Fruit fly (Drosophila melanogaster): ENCODE data around the gene CG9426.

The CG9426 gene

dm6 chr2L:13191052-13191678 is 28.6 kb downstream of the CG9426 start:
- no peak for TF ChIP-seq CG8159 (tag; optimal IDR thresholded peaks at IDR 0.05)

dm6 chr2L:13190534-13190933 is 29.2 kb downstream of the CG9426 start:
- peak; percentile 91 for TF ChIP-seq EcR (GFP tag; optimal IDR thresholded peaks at IDR 0.05)
- no peak for TF ChIP-seq fd96Ca (GFP tag; IDR thresholded peaks at IDR 0.05)
- TF ChIP-seq CG13204 (GFP tag; optimal IDR thresholded peaks at IDR 0.05), result no peak
- TF ChIP-seq rn (GFP tag; IDR thresholded peaks at IDR 0.05), result no peak
- no peak for TF ChIP-seq CG14655 (GFP tag; optimal IDR thresholded peaks at IDR 0.05)

dm6 chr2L:13183150-13183549 is 36.6 kb downstream of the CG9426 start, which contains the start of gene Rsph1:
Gene Rsph1, plus strand, starts transcription at chr2L:13183450.
- TF ChIP-seq CG32121 (GFP tag; IDR thresholded peaks at IDR 0.05) (no peak), Ets98B (GFP tag; IDR thresholded peaks at IDR 0.05) (no peak), CG8159 (tag; optimal IDR thresholded peaks at IDR 0.05) (no peak), CG17806 (tag; optimal IDR thresholded peaks at IDR 0.05) (no peak), Pif1A (GFP tag; optimal IDR thresholded peaks at IDR 0.05) (no peak), EcR (GFP tag; optimal IDR thresholded peaks at IDR 0.05) (no peak), CG9948 (tag; optimal IDR thresholded peaks at IDR 0.05) (no peak), Pif1B (GFP tag; optimal IDR thresholded peaks at IDR 0.05) (no peak), rn (GFP tag; IDR thresholded peaks at IDR 0.05) (no peak), CG12605 (GFP tag; IDR thresholded peaks at IDR 0.05) (no peak), Snoo (tag; optimal IDR thresholded peaks at IDR 0.05) (no peak), CG10348 (GFP tag; IDR thresholded peaks at IDR 0.05) (no peak), CG15710 (tag; optimal IDR thresholded peaks at IDR 0.05) (no peak), CG8301 (tag; optimal IDR thresholded peaks at IDR 0.05) (no peak), CG4496 (GFP tag; IDR thresholded peaks at IDR 0.05) (no peak), CG13204 (GFP tag; optimal IDR thresholded peaks at IDR 0.05) (no peak), CG34367 (tag; optimal IDR thresholded peaks at IDR 0.05) (no peak), CG14655 (GFP tag; optimal IDR thresholded peaks at IDR 0.05) (no peak)

- TF ChIP-seq CG4496 (GFP tag; IDR thresholded peaks at IDR 0.05) (no peak), CG12605 (GFP tag; IDR thresholded peaks at IDR 0.05) (no peak), Ets98B (GFP tag; IDR thresholded peaks at IDR 0.05) (no peak), Pif1B (GFP tag; optimal IDR thresholded peaks at IDR 0.05) (no peak), CG9948 (tag; optimal IDR thresholded peaks at IDR 0.05) (no peak)
These were observed 37.3 kb downstream of the CG9426 start, which contains the start of gene Mgat3 for dm6 chr2L:13182415-13182814. Gene Mgat3, minus strand, starts transcription at chr2L:13182596.

- TF ChIP-seq CG34367 (tag; optimal IDR thresholded peaks at IDR 0.05), result no peak
- TF ChIP-seq CG8159 (tag; optimal IDR thresholded peaks at IDR 0.05), result no peak
- no peak for TF ChIP-seq Ets98B (GFP tag; IDR thresholded peaks at IDR 0.05)
- no peak for TF ChIP-seq EcR (GFP tag; optimal IDR thresholded peaks at IDR 0.05)
- TF ChIP-seq Pif1A (GFP tag; optimal IDR thresholded peaks at IDR 0.05), result no peak
- TF ChIP-seq CG9948 (tag; optimal IDR thresholded peaks at IDR 0.05), result no peak
- no peak for TF ChIP-seq Snoo (tag; optimal IDR thresholded peaks at IDR 0.05)
These were observed 40.6 kb downstream of the CG9426 start, which contains the start of gene Alg7 for dm6 chr2L:13179095-13179494. Gene Alg7, plus strand, starts transcription at chr2L:13179247.

- TF ChIP-seq gl (tag; optimal IDR thresholded peaks at IDR 0.05) (no peak), D1 (tag; optimal IDR thresholded peaks at IDR 0.05) (no peak), CG9948 (tag; optimal IDR thresholded peaks at IDR 0.05) (peak; percentile 51), CG14655 (GFP tag; optimal IDR thresholded peaks at IDR 0.05) (no peak), rn (GFP tag; IDR thresholded peaks at IDR 0.05) (peak; percentile 39), fd96Ca (GFP tag; IDR thresholded peaks at IDR 0.05) (peak; percentile 66; the same call in 2 of the 3 replicates), CG15710 (tag; optimal IDR thresholded peaks at IDR 0.05) (peak; percentile 68), CG4496 (GFP tag; IDR thresholded peaks at IDR 0.05) (peak; percentile 43; the same call in 1 of the 3 replicates), CG32121 (GFP tag; IDR thresholded peaks at IDR 0.05) (0 out of 2 replicates have a peak, but pooled peaks have one; percentile 23), Pif1A (GFP tag; optimal IDR thresholded peaks at IDR 0.05) (no peak), Pif1B (GFP tag; optimal IDR thresholded peaks at IDR 0.05) (no peak), CG10348 (GFP tag; IDR thresholded peaks at IDR 0.05) (no peak), CG34367 (tag; optimal IDR thresholded peaks at IDR 0.05) (peak; percentile 8), Snoo (tag; optimal IDR thresholded peaks at IDR 0.05) (peak; percentile 71), CG8159 (tag; optimal IDR thresholded peaks at IDR 0.05) (peak; percentile 62), CG17806 (tag; optimal IDR thresholded peaks at IDR 0.05) (peak; percentile 53), CG13204 (GFP tag; optimal IDR thresholded peaks at IDR 0.05) (no peak)
These were observed 42.9 kb downstream of the CG9426 start, which contains the start of the genes Sfmbt and CG5439 for dm6 chr2L:13176701-13177249. Gene Sfmbt, minus strand, starts transcription at chr2L:13176785. Gene CG5439, plus strand, starts transcription at chr2L:13177150.

dm6 chr2L:13176123-13176522 is 43.6 kb downstream of the CG9426 start, which contains the start of gene CG43925:
Gene CG43925, plus strand, starts transcription at chr2L:13176423.
- TF ChIP-seq rn (GFP tag; IDR thresholded peaks at IDR 0.05) (no peak), EcR (GFP tag; optimal IDR thresholded peaks at IDR 0.05) (no peak), D1 (tag; optimal IDR thresholded peaks at IDR 0.05) (no peak), fd96Ca (GFP tag; IDR thresholded peaks at IDR 0.05) (no peak), Pif1A (GFP tag; optimal IDR thresholded peaks at IDR 0.05) (no peak), CG8301 (tag; optimal IDR thresholded peaks at IDR 0.05) (no peak)
